Fruit fly (Drosophila melanogaster) whole organism, adult: Measurements from ENCODE around the gene CG16789.

ENCODE experiments used
- CG11617 ChIP-seq: fragments of 200-800 bp; sonication (Bioruptor generic); optimal IDR thresholded peaks from 2 replicates; lab custom pipeline; 2017; ENCODE audit warnings: mild to moderate bottlenecking, missing biosample characterization, missing genetic modification reagents, missing genetic modification characterization
- CG12768 ChIP-seq: fragments of 200-800 bp; sonication (Bioruptor generic); optimal IDR thresholded peaks from 2 replicates; lab custom pipeline; 2017; ENCODE audit warnings: missing biosample characterization, missing genetic modification characterization, mild to moderate bottlenecking, moderate library complexity, missing genetic modification reagents
- Clk ChIP-seq: fragments of 200-800 bp; sonication (Bioruptor generic); optimal IDR thresholded peaks from 2 replicates; lab custom pipeline; 2017; ENCODE audit warnings: missing biosample characterization, missing genetic modification characterization
- Crg-1 ChIP-seq: fragments of 200-800 bp; sonication (Bioruptor generic); optimal IDR thresholded peaks from 2 replicates; lab custom pipeline; 2016; ENCODE audit warnings: missing biosample characterization, missing genetic modification characterization
- Hr96 ChIP-seq: fragments of 200-800 bp; sonication (Bioruptor generic); optimal IDR thresholded peaks from 2 replicates; lab custom pipeline; 2016; ENCODE audit warnings: missing biosample characterization, missing genetic modification characterization
- bab1 ChIP-seq: fragments of 200-800 bp; sonication (Bioruptor generic); optimal IDR thresholded peaks from 3 replicates; lab custom pipeline; 2019; ENCODE audit warnings: missing biosample characterization, mild to moderate bottlenecking, missing genetic modification characterization, moderate library complexity
- cic ChIP-seq: fragments of 200-800 bp; sonication (Bioruptor generic); optimal IDR thresholded peaks from 2 replicates; lab custom pipeline; 2017; ENCODE audit warnings: missing biosample characterization, mild to moderate bottlenecking, missing genetic modification characterization, moderate library complexity
- kay ChIP-seq: fragments of 200-800 bp; sonication (Bioruptor generic); peaks from one replicate; lab custom pipeline; 2016; ENCODE audit warnings: missing biosample characterization, missing genetic modification characterization, borderline replicate concordance
- ovo ChIP-seq: fragments of 200-800 bp; sonication (Bioruptor generic); optimal IDR thresholded peaks from 2 replicates; lab custom pipeline; 2016; ENCODE audit warnings: missing biosample characterization, missing genetic modification characterization
- pad ChIP-seq: fragments of 200-800 bp; sonication (Bioruptor generic); optimal IDR thresholded peaks from 3 replicates; lab custom pipeline; 2017; ENCODE audit warnings: missing biosample characterization, missing genetic modification characterization, mild to moderate bottlenecking, moderate library complexity, missing genetic modification reagents

- TF ChIP-seq CG11617 = peak; percentile 45
- peak; percentile 46 for TF ChIP-seq cic (GFP tag; lab: Kevin White, UChicago)
- peak; percentile 14 for TF ChIP-seq CG12768
- no peak for TF ChIP-seq Crg-1 (GFP tag; lab: Kevin White, UChicago)
- TF ChIP-seq bab1 = peak; percentile 45
- no peak for TF ChIP-seq ovo
- TF ChIP-seq Clk (GFP tag; lab: Kevin White, UChicago) = peak; percentile 31
- peak; percentile 51 for TF ChIP-seq pad (GFP tag; lab: Kevin White, UChicago)
- TF ChIP-seq kay (GFP tag; lab: Kevin White, UChicago) = no peak
- no peak for TF ChIP-seq Hr96 (GFP tag; lab: Kevin White, UChicago)
These were observed 20.8 kb downstream of the CG16789 start, which contains the start of gene P58IPK for dm6 chr3R:9586663-9587248.
